Worm (Caenorhabditis elegans): ENCODE measurements around the gene zer-1.
A peak's percentile ranks its signal among the peaks of the same experiment; 100 is the strongest.

Gene zer-1

DNA sequence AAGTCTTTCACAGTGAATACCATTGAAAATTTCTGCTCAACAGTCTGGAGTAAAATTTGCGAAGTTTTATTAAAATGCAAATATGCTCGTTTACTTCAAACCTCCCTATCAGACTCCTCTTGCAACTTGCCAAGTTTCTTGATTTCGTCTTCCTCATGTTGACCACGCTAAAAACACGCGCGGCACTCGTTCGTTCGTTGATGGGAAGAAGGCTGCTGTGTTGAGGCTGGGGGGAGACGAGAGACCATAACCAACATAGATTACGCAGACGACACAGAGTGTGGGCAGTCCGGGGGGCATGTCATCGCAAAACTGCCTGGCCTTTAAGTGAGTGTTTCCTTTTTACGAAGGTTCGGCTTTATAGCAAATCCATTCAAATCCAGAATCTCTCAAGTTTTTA, 42.6 kb downstream of the zer-1 start:
- TF ChIP-seq unc-86 (tag; optimal IDR thresholded peaks at IDR 0.05) (no peak), fkh-6 (tag; optimal IDR thresholded peaks at IDR 0.05) (peak; percentile 16), nfya-1 (tag; optimal IDR thresholded peaks at IDR 0.05) (peak; percentile 31)

ce11 chrIII:842630-843029, 44.0 kb downstream of the zer-1 start, which contains the start of gene far-8:
Gene far-8 (plus strand): TSS chrIII:842930.
- TF ChIP-seq hlh-6 (tag; optimal IDR thresholded peaks at IDR 0.05) (no peak), K09A11.1 (tag; optimal IDR thresholded peaks at IDR 0.05; ENCODE audit: insufficient read depth) (no peak), unc-3 (GFP tag; conservative IDR thresholded peaks at IDR 0.05) (no peak), unc-3 (tag; optimal IDR thresholded peaks at IDR 0.05) (no peak), rnt-1 (tag; optimal IDR thresholded peaks at IDR 0.05) (no peak), che-1 (tag; optimal IDR thresholded peaks at IDR 0.05) (no peak), ceh-14 (tag; optimal IDR thresholded peaks at IDR 0.05) (no peak), mec-3 (tag; optimal IDR thresholded peaks at IDR 0.05; ENCODE audit: borderline replicate concordance) (no peak), ama-1 (optimal IDR thresholded peaks at IDR 0.05) (no peak), nhr-232 (tag; optimal IDR thresholded peaks at IDR 0.05) (no peak), pat-9 (tag; optimal IDR thresholded peaks at IDR 0.05) (no peak), ceh-48 (tag; optimal IDR thresholded peaks at IDR 0.05) (no peak), gmeb-2 (tag; optimal IDR thresholded peaks at IDR 0.05) (no peak), dve-1 (tag; optimal IDR thresholded peaks at IDR 0.05) (no peak), sox-4 (tag; optimal IDR thresholded peaks at IDR 0.05) (no peak)

DNA sequence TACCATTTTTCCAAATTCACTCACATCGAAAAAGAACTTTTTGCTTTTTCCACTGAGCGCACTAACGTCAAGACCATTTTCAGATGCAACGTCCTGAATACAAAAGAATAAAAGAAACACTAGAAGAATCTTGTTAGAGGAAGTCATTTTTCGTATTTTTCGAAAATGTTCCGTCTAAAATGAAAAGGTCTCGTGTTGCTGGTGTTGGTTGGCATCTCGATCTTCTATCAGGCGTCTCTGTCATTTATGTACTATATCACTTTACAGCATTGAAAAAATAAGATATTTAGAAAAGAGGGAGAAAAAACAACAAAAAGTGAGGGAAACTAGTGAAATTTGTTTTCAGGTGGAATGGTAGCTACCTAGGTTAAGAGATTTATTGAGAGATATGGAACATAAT, 45.4 kb downstream of the zer-1 start, which contains the start of gene K02F3.9:
Gene K02F3.9 (minus strand): TSS at position 190 of the 400 bp plus-strand sequence.
- TF ChIP-seq unc-42 (tag; optimal IDR thresholded peaks at IDR 0.05) (no peak), unc-55 (GFP tag; optimal IDR thresholded peaks at IDR 0.05) (no peak), T23F11.4 (GFP tag; optimal IDR thresholded peaks at IDR 0.05) (no peak), mec-3 (tag; optimal IDR thresholded peaks at IDR 0.05; ENCODE audit: borderline replicate concordance) (no peak), ceh-9 (tag; optimal IDR thresholded peaks at IDR 0.05) (no peak), ceh-34 (tag; optimal IDR thresholded peaks at IDR 0.05) (no peak), ref-2 (tag; optimal IDR thresholded peaks at IDR 0.05) (no peak), rnt-1 (tag; optimal IDR thresholded peaks at IDR 0.05) (no peak), pag-3 (tag; optimal IDR thresholded peaks at IDR 0.05; ENCODE audit: borderline replicate concordance) (no peak), gmeb-2 (tag; optimal IDR thresholded peaks at IDR 0.05) (no peak), tbx-7 (tag; optimal IDR thresholded peaks at IDR 0.05) (no peak), C38D4.7 (GFP tag; optimal IDR thresholded peaks at IDR 0.05) (no peak), hlh-30 (tag; optimal IDR thresholded peaks at IDR 0.05; ENCODE audit: insufficient read depth) (no peak), hlh-8 (tag; optimal IDR thresholded peaks at IDR 0.05) (no peak), pax-1 (tag; optimal IDR thresholded peaks at IDR 0.05) (no peak), fax-1 (tag; optimal IDR thresholded peaks at IDR 0.05) (no peak), sox-2 (GFP tag; IDR thresholded peaks at IDR 0.05) (no peak), elt-4 (tag; optimal IDR thresholded peaks at IDR 0.05) (no peak)

DNA sequence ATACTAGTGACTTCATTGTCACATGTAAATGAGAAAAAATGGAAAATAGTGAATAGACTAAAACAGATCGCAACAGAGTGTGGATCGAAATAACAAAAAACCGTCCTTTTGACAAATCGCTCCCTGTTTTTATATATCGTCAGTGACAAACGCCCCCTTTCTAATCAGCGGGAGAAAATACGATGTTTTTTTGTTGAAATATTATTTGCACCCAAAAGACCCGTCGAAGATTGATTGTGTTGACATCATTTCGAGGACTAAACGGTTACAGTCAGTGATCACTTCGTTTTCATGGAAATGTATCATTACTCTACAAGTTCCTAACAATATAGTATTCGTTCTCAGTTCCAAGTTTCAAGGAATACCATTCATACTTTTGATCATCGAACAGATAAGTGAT, 47.1 kb downstream of the zer-1 start, which contains the start of gene dos-3:
Gene dos-3 (minus strand): TSS at position 101 of the 400 bp plus-strand sequence.
- TF ChIP-seq sdc-2 (tag; optimal IDR thresholded peaks at IDR 0.05) = no peak
- no peak for TF ChIP-seq nhr-232 (tag; optimal IDR thresholded peaks at IDR 0.05)
- TF ChIP-seq ceh-9 (tag; optimal IDR thresholded peaks at IDR 0.05) = no peak
- TF ChIP-seq madf-2 (tag; optimal IDR thresholded peaks at IDR 0.05) = no peak
- no peak for TF ChIP-seq ceh-24 (tag; optimal IDR thresholded peaks at IDR 0.05)
- no peak for TF ChIP-seq odd-2 (tag; optimal IDR thresholded peaks at IDR 0.05)
- no peak for TF ChIP-seq ceh-6 (GFP tag; optimal IDR thresholded peaks at IDR 0.05)
- TF ChIP-seq pqm-1 (tag; optimal IDR thresholded peaks at IDR 0.05) = no peak
- no peak for TF ChIP-seq pha-2 (tag; optimal IDR thresholded peaks at IDR 0.05)
- TF ChIP-seq pat-9 (tag; optimal IDR thresholded peaks at IDR 0.05) = no peak

Measured in whole organism, late embryonic.